Worm (Caenorhabditis elegans) whole organism, L1 larva: ENCODE data around the gene F59A6.10.
A peak's percentile ranks its signal among the peaks of the same experiment; 100 is the strongest.

Experiments
- C16A3.4 ChIP-seq: fragments of 150-350 bp; optimal IDR thresholded peaks from 2 replicates; lab custom pipeline; 2014; ENCODE audit warnings: missing biosample characterization, missing genetic modification characterization
- C34B4.2 ChIP-seq: sonication (generic microtip); optimal IDR thresholded peaks from 2 replicates; lab custom pipeline; 2017; ENCODE audit warnings: mild to moderate bottlenecking, missing genetic modification characterization, missing compliant biosample characterization
- aha-1 ChIP-seq: fragments of 150-350 bp; optimal IDR thresholded peaks from 2 replicates; lab custom pipeline; 2014; ENCODE audit warnings: missing biosample characterization, missing genetic modification characterization
- alr-1 ChIP-seq: fragments of 200-800 bp; sonication (Bioruptor generic); optimal IDR thresholded peaks from 2 replicates; lab custom pipeline; 2018; ENCODE audit warnings: borderline replicate concordance, mild to moderate bottlenecking, missing genetic modification characterization, missing compliant biosample characterization
- aly-2 ChIP-seq: fragments of 150-350 bp; optimal IDR thresholded peaks from 2 replicates; lab custom pipeline; 2014; ENCODE audit warnings: missing biosample characterization, missing genetic modification characterization
- blmp-1 ChIP-seq: fragments of 150-350 bp; optimal IDR thresholded peaks from 2 replicates; lab custom pipeline; 2014; ENCODE audit warnings: missing biosample characterization, missing genetic modification characterization
- ceh-82 ChIP-seq, 3 experiments: fragments of 150-350 bp in 1 of 3; sonication (generic microtip) in 2 of 3; optimal IDR thresholded peaks; 2 replicates each; lab custom pipeline; 2014 to 2017; ENCODE audit warnings: missing biosample characterization in 3 of 3, missing genetic modification characterization in 3 of 3
- ceh-88 ChIP-seq: fragments of 200-800 bp; sonication (Bioruptor generic); IDR thresholded peaks from 2 replicates; pipeline ENCODE4 v1.3.6; 2022; ENCODE audit warnings: missing genetic modification characterization, missing compliant biosample characterization
- ceh-90 ChIP-seq: sonication (generic microtip); optimal IDR thresholded peaks from 2 replicates; lab custom pipeline; 2016; ENCODE audit warnings: missing genetic modification characterization, missing compliant biosample characterization
- ces-1 ChIP-seq: fragments of 150-350 bp; optimal IDR thresholded peaks from 2 replicates; lab custom pipeline; 2014; ENCODE audit warnings: missing biosample characterization, missing genetic modification reagents, missing genetic modification characterization
- dpl-1 ChIP-seq, 3 experiments: fragments of 150-350 bp in 2 of 3; sonication (generic microtip) in 1 of 3; optimal IDR thresholded peaks; 2 replicates each; lab custom pipeline; 2014 to 2017; ENCODE audit warnings: missing biosample characterization in 3 of 3, missing genetic modification characterization in 3 of 3, missing genetic modification reagents in 3 of 3
- dsc-1 ChIP-seq: sonication (generic microtip); optimal IDR thresholded peaks from 2 replicates; lab custom pipeline; 2016; ENCODE audit warnings: mild to moderate bottlenecking, missing genetic modification characterization, missing compliant biosample characterization
- efl-1 ChIP-seq, 4 experiments: fragments of 150-350 bp; optimal IDR thresholded peaks in 3 of 4; peaks in 1 of 4; 1 replicate in 1 of 4; 2 replicates in 3 of 4; lab custom pipeline; 2014; ENCODE audit warnings: missing biosample characterization in 2 of 4, missing genetic modification characterization in 2 of 4, missing genetic modification reagents in 2 of 4
- egl-13 ChIP-seq: sonication (generic microtip); optimal IDR thresholded peaks from 2 replicates; lab custom pipeline; 2016; ENCODE audit warnings: missing genotype, missing genetic modification reagents, missing genetic modification characterization, missing compliant biosample characterization
- egl-27 ChIP-seq, 2 experiments: fragments of 150-350 bp in 1 of 2; sonication (generic microtip); optimal IDR thresholded peaks; 3 replicates each; lab custom pipeline; 2017 to 2018; ENCODE audit warnings: missing biosample characterization in 2 of 2, missing genetic modification characterization in 2 of 2, missing genetic modification reagents in 2 of 2
- elt-2 ChIP-seq: sonication (generic microtip); optimal IDR thresholded peaks from 2 replicates; lab custom pipeline; 2016; ENCODE audit warnings: missing genetic modification characterization, mild to moderate bottlenecking, inconsistent platforms, missing compliant biosample characterization, missing genetic modification reagents
- elt-3 ChIP-seq, 6 experiments: fragments of 150-350 bp in 1 of 6; sonication (generic microtip); optimal IDR thresholded peaks; 2 replicates each; lab custom pipeline; 2017 to 2018; ENCODE audit warnings: missing biosample characterization in 6 of 6, missing genetic modification characterization in 6 of 6, inconsistent platforms in 1 of 6
- fos-1 ChIP-seq: fragments of 150-350 bp; optimal IDR thresholded peaks from 2 replicates; lab custom pipeline; 2014; ENCODE audit warnings: missing biosample characterization, missing genetic modification characterization
- grh-1 ChIP-seq: fragments of 200-800 bp; sonication (Bioruptor generic); IDR thresholded peaks from 2 replicates; pipeline ENCODE4 v1.3.6; 2022; ENCODE audit warnings: missing genetic modification reagents, missing genetic modification characterization, missing compliant biosample characterization
- hlh-17 ChIP-seq: fragments of 200-800 bp; sonication (Bioruptor generic); optimal IDR thresholded peaks from 2 replicates; lab custom pipeline; 2018; ENCODE audit warnings: missing genetic modification characterization, mild to moderate bottlenecking, missing compliant biosample characterization, moderate library complexity, borderline replicate concordance
- irx-1 ChIP-seq: sonication (generic microtip); optimal IDR thresholded peaks from 2 replicates; lab custom pipeline; 2016; ENCODE audit warnings: missing genetic modification characterization, missing compliant biosample characterization
- lin-13 ChIP-seq: fragments of 150-350 bp; optimal IDR thresholded peaks from 2 replicates; lab custom pipeline; 2014; ENCODE audit warnings: missing biosample characterization, missing genetic modification reagents, missing genetic modification characterization
- lin-14 ChIP-seq: fragments of 200-800 bp; sonication (Bioruptor generic); optimal IDR thresholded peaks from 2 replicates; lab custom pipeline; 2018; ENCODE audit warnings: mild to moderate bottlenecking, missing genetic modification characterization, moderate library complexity, missing compliant biosample characterization
- lin-15B ChIP-seq: fragments of 150-350 bp; sonication (generic microtip); optimal IDR thresholded peaks from 3 replicates; lab custom pipeline; 2014; ENCODE audit warnings: missing biosample characterization, missing genetic modification characterization
- mdl-1 ChIP-seq, 2 experiments: fragments of 150-350 bp; optimal IDR thresholded peaks; 2 replicates each; lab custom pipeline; 2014 to 2017; ENCODE audit warnings: missing biosample characterization in 2 of 2, missing genetic modification characterization in 2 of 2, inconsistent platforms in 1 of 2
- mef-2 ChIP-seq: fragments of 150-350 bp; optimal IDR thresholded peaks from 2 replicates; lab custom pipeline; 2014; ENCODE audit warnings: missing biosample characterization, missing genetic modification characterization
- mep-1 ChIP-seq: fragments of 150-350 bp; optimal IDR thresholded peaks from 2 replicates; lab custom pipeline; 2014; ENCODE audit warnings: missing biosample characterization, missing genetic modification characterization
- nhr-28 ChIP-seq: fragments of 150-350 bp; optimal IDR thresholded peaks from 2 replicates; lab custom pipeline; 2014; ENCODE audit warnings: missing biosample characterization, missing genetic modification characterization
- nhr-71 ChIP-seq: sonication (generic microtip); optimal IDR thresholded peaks from 2 replicates; lab custom pipeline; 2016; ENCODE audit warnings: mild to moderate bottlenecking, missing genetic modification characterization, moderate library complexity, missing compliant biosample characterization
- nhr-77 ChIP-seq: fragments of 150-350 bp; optimal IDR thresholded peaks from 2 replicates; lab custom pipeline; 2014; ENCODE audit warnings: missing biosample characterization, missing genetic modification characterization
- nhr-85 ChIP-seq: sonication (generic microtip); peaks from one replicate; lab custom pipeline; 2016; ENCODE audit warnings: missing genetic modification characterization, inconsistent platforms, missing compliant biosample characterization
- pag-3 ChIP-seq: sonication (generic microtip); optimal IDR thresholded peaks from 2 replicates; lab custom pipeline; 2017; ENCODE audit warnings: missing genetic modification characterization, mild to moderate bottlenecking, missing compliant biosample characterization, antibody characterized with exemption, borderline replicate concordance; ENCODE audit not compliant: insufficient read depth
- pax-3 ChIP-seq: fragments of 200-800 bp; sonication (Bioruptor generic); optimal IDR thresholded peaks from 2 replicates; lab custom pipeline; 2018; ENCODE audit warnings: mild to moderate bottlenecking, missing genetic modification characterization, moderate library complexity, missing compliant biosample characterization
- rnt-1 ChIP-seq: sonication (generic microtip); optimal IDR thresholded peaks from 2 replicates; lab custom pipeline; 2016; ENCODE audit warnings: mild to moderate bottlenecking, missing genetic modification characterization, moderate library complexity, missing compliant biosample characterization
- skn-1 ChIP-seq: fragments of 150-350 bp; optimal IDR thresholded peaks from 2 replicates; lab custom pipeline; 2014; ENCODE audit warnings: missing biosample characterization, missing genetic modification characterization
- snu-23 ChIP-seq: sonication (generic microtip); optimal IDR thresholded peaks from 2 replicates; lab custom pipeline; 2016; ENCODE audit warnings: missing genetic modification characterization, missing compliant biosample characterization
- sox-4 ChIP-seq: sonication (generic microtip); optimal IDR thresholded peaks from 2 replicates; lab custom pipeline; 2016; ENCODE audit warnings: missing genetic modification characterization, missing compliant biosample characterization
- tbx-2 ChIP-seq: sonication (generic microtip); optimal IDR thresholded peaks from 2 replicates; lab custom pipeline; 2016; ENCODE audit warnings: missing genetic modification characterization, missing compliant biosample characterization
- unc-130 ChIP-seq: fragments of 150-350 bp; optimal IDR thresholded peaks from 2 replicates; lab custom pipeline; 2017; ENCODE audit warnings: missing biosample characterization, missing genetic modification characterization, inconsistent platforms
- unc-62 ChIP-seq: fragments of 150-350 bp; optimal IDR thresholded peaks from 2 replicates; lab custom pipeline; 2014; ENCODE audit warnings: missing biosample characterization, missing genetic modification reagents, missing genetic modification characterization
- unc-98 ChIP-seq: fragments of 200-800 bp; sonication (Bioruptor generic); IDR thresholded peaks from 2 replicates; pipeline ENCODE4 v1.3.6; 2022; ENCODE audit warnings: missing genetic modification characterization, missing compliant biosample characterization
- xbp-1 ChIP-seq: sonication (generic microtip); optimal IDR thresholded peaks from 2 replicates; lab custom pipeline; 2016; ENCODE audit warnings: missing genetic modification characterization, missing compliant biosample characterization
- zip-4 ChIP-seq: fragments of 200-800 bp; sonication (Bioruptor generic); optimal IDR thresholded peaks from 2 replicates; lab custom pipeline; 2018; ENCODE audit warnings: mild to moderate bottlenecking, missing genetic modification characterization, moderate library complexity, missing compliant biosample characterization
- ztf-11 ChIP-seq, 2 experiments: sonication (generic microtip); optimal IDR thresholded peaks; 2 replicates each; lab custom pipeline; 2016 to 2017; ENCODE audit warnings: missing genetic modification characterization in 2 of 2, missing biosample characterization in 1 of 2, missing compliant biosample characterization in 1 of 2
- ztf-4 ChIP-seq: fragments of 150-350 bp; optimal IDR thresholded peaks from 2 replicates; lab custom pipeline; 2014; ENCODE audit warnings: missing biosample characterization, missing genetic modification characterization

The F59A6.10 gene

DNA sequence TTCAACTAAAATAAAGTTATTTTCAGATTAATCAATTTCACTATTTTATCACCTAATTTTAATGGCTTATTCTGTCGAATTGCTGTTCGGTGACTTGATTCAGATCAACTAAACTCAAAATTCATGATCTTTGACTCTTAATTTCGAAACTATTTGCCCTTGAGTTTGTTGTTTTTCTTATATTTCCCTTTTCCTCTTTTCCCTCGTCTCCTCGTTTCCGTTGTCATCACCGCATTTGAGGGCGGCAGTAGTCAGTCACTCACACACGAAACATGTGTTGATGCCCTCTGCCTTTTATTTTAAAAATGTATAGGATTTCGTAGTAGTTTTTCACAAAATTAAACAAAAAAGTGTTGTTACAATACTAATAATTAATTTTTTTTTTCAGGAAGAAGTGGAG, 8.8 kb upstream of the F59A6.10 start, which contains the start of gene rnh-1.0:
rnh-1.0 (plus strand) TSS at position 389 of the 400 bp plus-strand sequence.
- TF ChIP-seq pag-3 (tag; lab: Kevin White, UChicago) (no peak), mef-2 (no peak), mdl-1 (tag; optimal IDR thresholded peaks at IDR 0.05; lab: Kevin White, UChicago) (no peak), mep-1 (tag; lab: Kevin White, UChicago) (peak; percentile 47), unc-62 (GFP tag; lab: Kevin White, UChicago) (no peak), dpl-1 (GFP tag; optimal IDR thresholded peaks at IDR 0.05; lab: Kevin White, UChicago) (peak in 2 of 3 experiments; percentile 28 to 30), nhr-71 (tag; lab: Kevin White, UChicago) (peak; percentile 25), ztf-4 (tag; lab: Kevin White, UChicago) (no peak), efl-1 (optimal IDR thresholded peaks at IDR 0.05; lab: Kevin White, UChicago) (no peak), efl-1 (GFP tag; optimal IDR thresholded peaks at IDR 0.05 in 1 of 2; lab: Kevin White, UChicago) (peak; percentile 9 to 93), rnt-1 (tag; lab: Kevin White, UChicago) (peak; percentile 18), blmp-1 (tag; lab: Kevin White, UChicago) (peak; percentile 28), nhr-85 (peak; percentile 74), lin-14 (GFP tag; lab: Kevin White, UChicago) (peak; percentile 67), snu-23 (peak; percentile 11), egl-13 (no peak), tbx-2 (no peak), skn-1 (tag; lab: Kevin White, UChicago) (peak; percentile 19)

DNA sequence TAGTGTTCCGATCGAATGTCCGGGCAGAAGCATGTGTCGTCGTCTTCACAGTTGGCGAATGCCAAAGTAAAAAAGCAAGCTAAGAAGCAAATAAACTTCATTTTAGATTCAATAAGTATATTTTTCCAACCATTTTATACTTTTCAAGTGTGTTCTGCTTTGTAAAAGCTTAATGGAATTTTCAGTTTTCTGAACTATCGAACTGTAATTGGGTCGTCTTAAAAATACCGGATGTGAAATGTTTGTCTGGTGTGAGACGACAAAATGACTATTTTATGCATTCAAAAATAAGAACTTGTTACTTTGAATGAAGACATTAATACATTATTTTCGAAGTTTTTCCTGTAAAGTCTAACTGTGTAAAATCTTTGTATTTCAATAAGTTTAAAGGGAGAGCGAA, 5.1 kb upstream of the F59A6.10 start, which contains the start of gene F59A6.11:
F59A6.11 (minus strand) TSS at position 101 of the 400 bp plus-strand sequence.
- TF ChIP-seq C34B4.2 (tag; lab: Kevin White, UChicago): no peak
- no peak for TF ChIP-seq efl-1 (optimal IDR thresholded peaks at IDR 0.05; lab: Kevin White, UChicago)
- peak in 1 of 2 experiments; percentile 72 for TF ChIP-seq efl-1 (GFP tag; optimal IDR thresholded peaks at IDR 0.05 in 1 of 2; lab: Kevin White, UChicago)

DNA sequence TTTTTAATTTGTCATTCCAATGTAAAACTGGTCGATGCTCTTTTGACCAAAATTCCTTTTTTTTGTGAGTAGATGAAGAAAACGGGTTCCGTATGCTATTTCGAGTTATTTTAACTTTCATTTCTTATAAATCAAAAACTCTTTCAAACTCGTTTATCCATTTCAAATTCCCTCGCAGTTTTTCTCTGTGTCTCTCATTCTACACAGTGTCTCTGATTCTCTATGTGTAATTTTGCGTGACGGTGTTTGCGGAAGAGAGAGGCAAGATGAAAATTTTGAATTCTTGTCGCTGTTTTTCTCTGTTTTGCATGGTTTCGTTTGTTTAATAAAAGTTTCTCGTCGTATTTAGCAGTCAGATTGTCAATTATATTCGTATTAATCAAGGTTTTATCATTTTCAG, 4.6 kb upstream of the F59A6.10 start, which contains the start of gene citk-2:
citk-2 (plus strand) TSS at position 399 of the 400 bp plus-strand sequence.
- TF ChIP-seq lin-14 (GFP tag; lab: Kevin White, UChicago): peak; percentile 88
- TF ChIP-seq elt-3 (tag; optimal IDR thresholded peaks at IDR 0.05; lab: Kevin White, UChicago): peak in 2 of 6 experiments; percentile 76 to 91
- peak; percentile 74 to 90 (median 88) for TF ChIP-seq ceh-82 (tag; optimal IDR thresholded peaks at IDR 0.05; lab: Kevin White, UChicago)
- TF ChIP-seq hlh-17: no peak
- peak in 1 of 2 experiments; percentile 78 for TF ChIP-seq ztf-11 (tag; optimal IDR thresholded peaks at IDR 0.05; lab: Kevin White, UChicago)
- peak; percentile 79 for TF ChIP-seq pax-3 (tag; lab: Kevin White, UChicago)
- peak in 1 of 2 experiments; percentile 67 for TF ChIP-seq mdl-1 (tag; optimal IDR thresholded peaks at IDR 0.05; lab: Kevin White, UChicago)
- TF ChIP-seq nhr-28 (tag; lab: Kevin White, UChicago): no peak
- TF ChIP-seq zip-4 (GFP tag; lab: Kevin White, UChicago): peak; percentile 73
- peak; percentile 94 for TF ChIP-seq tbx-2
- TF ChIP-seq alr-1 (tag; lab: Kevin White, UChicago): no peak
- no peak for TF ChIP-seq ces-1 (GFP tag; lab: Kevin White, UChicago)
- peak in 1 of 2 experiments; percentile 1 for TF ChIP-seq egl-27 (tag; optimal IDR thresholded peaks at IDR 0.05; lab: Kevin White, UChicago)
- peak; percentile 92 for TF ChIP-seq aly-2 (tag; lab: Kevin White, UChicago)
- TF ChIP-seq xbp-1 (tag; lab: Kevin White, UChicago): peak; percentile 94
- peak; percentile 93 for TF ChIP-seq fos-1
- peak; percentile 97 for TF ChIP-seq rnt-1 (tag; lab: Kevin White, UChicago)
- peak; percentile 92 for TF ChIP-seq C16A3.4 (tag; lab: Kevin White, UChicago)
- TF ChIP-seq blmp-1 (tag; lab: Kevin White, UChicago): no peak
- TF ChIP-seq efl-1 (optimal IDR thresholded peaks at IDR 0.05; lab: Kevin White, UChicago): peak; percentile 100
- peak; percentile 100 for TF ChIP-seq efl-1 (GFP tag; optimal IDR thresholded peaks at IDR 0.05 in 1 of 2; lab: Kevin White, UChicago)
- peak; percentile 61 for TF ChIP-seq nhr-77
- no peak for TF ChIP-seq sox-4 (tag; lab: Kevin White, UChicago)
- TF ChIP-seq unc-130 (tag; lab: Kevin White, UChicago): peak; percentile 59
- TF ChIP-seq aha-1 (tag; lab: Kevin White, UChicago): peak; percentile 50
- no peak for TF ChIP-seq mef-2
- TF ChIP-seq irx-1 (tag; lab: Kevin White, UChicago): peak; percentile 84
- TF ChIP-seq grh-1: peak; percentile 95
- TF ChIP-seq C34B4.2 (tag; lab: Kevin White, UChicago): peak; percentile 45
- peak; percentile 63 for TF ChIP-seq ceh-88 (GFP tag; lab: Robert Waterston, UW)
- TF ChIP-seq ceh-90: peak; percentile 60
- peak; percentile 99 for TF ChIP-seq elt-2 (tag; lab: Kevin White, UChicago)
- TF ChIP-seq lin-15B (tag; lab: Kevin White, UChicago): peak; percentile 77
- peak; percentile 79 for TF ChIP-seq lin-13 (GFP tag; lab: Kevin White, UChicago)
- peak; percentile 94 for TF ChIP-seq dsc-1 (tag; lab: Kevin White, UChicago)
- TF ChIP-seq unc-98: peak; percentile 41; the same call in 1 of the 2 replicates
